Fruit fly (Drosophila melanogaster): ENCODE data around the gene Irk1.
A peak's percentile ranks its signal among the peaks of the same experiment; 100 is the strongest.

Irk1 gene

dm6 chr3R:23170335-23170734, 2.2 kb downstream of the Irk1 start:
- no peak for TF ChIP-seq noc (tag; optimal IDR thresholded peaks at IDR 0.05)

- peak; percentile 42 for TF ChIP-seq noc (tag; optimal IDR thresholded peaks at IDR 0.05)
Observed at dm6 chr3R:23171867-23172266, 3.8 kb downstream of the Irk1 start.

- peak; percentile 90 for TF ChIP-seq noc (tag; optimal IDR thresholded peaks at IDR 0.05)
Observed at dm6 chr3R:23173393-23173981, 5.4 kb downstream of the Irk1 start, which contains the start of gene CG46310. CG46310 (plus strand) TSS chr3R:23173873.

dm6 chr3R:23174739-23175138, 6.6 kb downstream of the Irk1 start:
- no peak for TF ChIP-seq noc (tag; optimal IDR thresholded peaks at IDR 0.05)

dm6 chr3R:23175376-23175775, 7.3 kb downstream of the Irk1 start:
- peak; percentile 76 for TF ChIP-seq noc (tag; optimal IDR thresholded peaks at IDR 0.05)

dm6 chr3R:23176445-23177087, 8.4 kb downstream of the Irk1 start:
- TF ChIP-seq noc (tag; optimal IDR thresholded peaks at IDR 0.05) = peak; percentile 87

- no peak for TF ChIP-seq noc (tag; optimal IDR thresholded peaks at IDR 0.05)
Observed at dm6 chr3R:23177457-23177856, 9.3 kb downstream of the Irk1 start.

dm6 chr3R:23178052-23178591, 10.0 kb downstream of the Irk1 start:
- peak; percentile 56 for TF ChIP-seq noc (tag; optimal IDR thresholded peaks at IDR 0.05)

- TF ChIP-seq noc (tag; optimal IDR thresholded peaks at IDR 0.05) = no peak
Observed at dm6 chr3R:23179336-23179735, 11.2 kb downstream of the Irk1 start.

- peak; percentile 86 for TF ChIP-seq noc (tag; optimal IDR thresholded peaks at IDR 0.05)
Observed at dm6 chr3R:23180980-23181630, 13.0 kb downstream of the Irk1 start.

dm6 chr3R:23181714-23182337, 13.7 kb downstream of the Irk1 start:
- TF ChIP-seq noc (tag; optimal IDR thresholded peaks at IDR 0.05) = no peak

dm6 chr3R:23189143-23189957, 21.2 kb downstream of the Irk1 start:
- TF ChIP-seq noc (tag; optimal IDR thresholded peaks at IDR 0.05) = peak; percentile 86

- TF ChIP-seq noc (tag; optimal IDR thresholded peaks at IDR 0.05) = peak; percentile 91
Observed at dm6 chr3R:23189958-23190900, 22.1 kb downstream of the Irk1 start.

- peak; percentile 39 for TF ChIP-seq noc (tag; optimal IDR thresholded peaks at IDR 0.05)
Observed at dm6 chr3R:23191108-23191771, 23.1 kb downstream of the Irk1 start.
